Fruit fly (Drosophila melanogaster) whole organism, embryonic: ENCODE measurements around the gene RhoGDI.

Source experiments
- Ada2b ChIP-seq: fragments of 200-800 bp; sonication (Bioruptor generic); IDR thresholded peaks from 2 replicates; pipeline ENCODE4 v1.3.6; 2022; ENCODE audit warnings: missing biosample characterization, missing genetic modification characterization
- Atf6 ChIP-seq: fragments of 200-800 bp; sonication (Bioruptor generic); IDR thresholded peaks from 2 replicates; pipeline ENCODE4 v1.3.6; 2022; ENCODE audit warnings: missing biosample characterization, missing genetic modification characterization
- CG10462 ChIP-seq: fragments of 200-800 bp; sonication (Bioruptor generic); optimal IDR thresholded peaks from 2 replicates; lab custom pipeline; 2016; ENCODE audit warnings: missing biosample characterization, missing genetic modification characterization
- CG10565 ChIP-seq: fragments of 200-800 bp; sonication (Bioruptor generic); optimal IDR thresholded peaks from 3 replicates; lab custom pipeline; 2016; ENCODE audit warnings: missing biosample characterization, mild to moderate bottlenecking, missing genetic modification characterization
- CG10654 ChIP-seq: fragments of 200-800 bp; sonication (Bioruptor generic); optimal IDR thresholded peaks from 2 replicates; lab custom pipeline; 2016; ENCODE audit warnings: missing biosample characterization, missing genetic modification characterization
- CG11560 ChIP-seq: fragments of 200-800 bp; sonication (Bioruptor generic); IDR thresholded peaks from 3 replicates; pipeline ENCODE4 v1.3.6; 2022; ENCODE audit warnings: missing biosample characterization, missing genetic modification characterization
- CG12219 ChIP-seq: fragments of 200-800 bp; sonication (Bioruptor generic); optimal IDR thresholded peaks from 3 replicates; lab custom pipeline; 2018; ENCODE audit warnings: missing biosample characterization, mild to moderate bottlenecking, missing genetic modification characterization
- CG1233 ChIP-seq: fragments of 200-800 bp; sonication (Bioruptor generic); optimal IDR thresholded peaks from 4 replicates; lab custom pipeline; 2018; ENCODE audit warnings: missing biosample characterization, mild to moderate bottlenecking, missing genetic modification characterization
- CG15601 ChIP-seq: fragments of 200-800 bp; sonication (Bioruptor generic); optimal IDR thresholded peaks from 3 replicates; lab custom pipeline; 2019; ENCODE audit warnings: missing biosample characterization, mild to moderate bottlenecking, missing genetic modification characterization, moderate library complexity
- CG16815 ChIP-seq: fragments of 200-800 bp; sonication (Bioruptor generic); optimal IDR thresholded peaks from 3 replicates; lab custom pipeline; 2017; ENCODE audit warnings: missing biosample characterization, mild to moderate bottlenecking, missing genetic modification characterization
- CG16863 ChIP-seq: fragments of 200-800 bp; sonication (Bioruptor generic); optimal IDR thresholded peaks from 3 replicates; lab custom pipeline; 2016; ENCODE audit warnings: missing biosample characterization, missing genetic modification characterization
- CG2712 ChIP-seq: fragments of 200-800 bp; optimal IDR thresholded peaks from 3 replicates; lab custom pipeline; 2019; ENCODE audit warnings: missing biosample characterization, mild to moderate bottlenecking, missing genetic modification characterization, moderate library complexity
- CG30431 ChIP-seq: fragments of 200-800 bp; sonication (Bioruptor generic); optimal IDR thresholded peaks from 2 replicates; lab custom pipeline; 2017; ENCODE audit warnings: missing biosample characterization, missing genetic modification characterization
- CG4282 ChIP-seq: fragments of 200-800 bp; sonication (Bioruptor generic); optimal IDR thresholded peaks from 2 replicates; lab custom pipeline; 2016; ENCODE audit warnings: missing biosample characterization, missing genetic modification characterization
- CG4360 ChIP-seq: fragments of 200-800 bp; sonication (Bioruptor generic); IDR thresholded peaks from 2 replicates; pipeline ENCODE4 v1.3.6; 2022; ENCODE audit warnings: missing biosample characterization, missing genetic modification characterization
- CG6175 ChIP-seq: fragments of 200-800 bp; sonication (Bioruptor generic); IDR thresholded peaks from 3 replicates; pipeline ENCODE4 v1.3.6; 2022; ENCODE audit warnings: missing biosample characterization, missing genetic modification characterization
- CG6272 ChIP-seq: fragments of 200-800 bp; sonication (Bioruptor generic); IDR thresholded peaks from 2 replicates; pipeline ENCODE4 v1.3.6; 2022; ENCODE audit warnings: missing biosample characterization, missing genetic modification characterization
- CG6683 ChIP-seq: fragments of 200-800 bp; sonication (Bioruptor generic); optimal IDR thresholded peaks from 2 replicates; lab custom pipeline; 2017; ENCODE audit warnings: missing biosample characterization, mild to moderate bottlenecking, missing genetic modification characterization, missing genetic modification reagents
- CG6854 ChIP-seq: fragments of 200-800 bp; sonication (Bioruptor generic); optimal IDR thresholded peaks from 3 replicates; lab custom pipeline; 2017; ENCODE audit warnings: missing biosample characterization, mild to moderate bottlenecking, missing genetic modification characterization
- CG7357 ChIP-seq: fragments of 200-800 bp; sonication (Bioruptor generic); IDR thresholded peaks from 3 replicates; pipeline ENCODE4 v1.3.6; 2022; ENCODE audit warnings: missing biosample characterization, missing genetic modification characterization
- Dek ChIP-seq: fragments of 200-800 bp; sonication (Bioruptor generic); optimal IDR thresholded peaks from 3 replicates; lab custom pipeline; 2019; ENCODE audit warnings: missing biosample characterization, mild to moderate bottlenecking, missing genetic modification characterization, moderate library complexity
- Gug ChIP-seq: fragments of 200-800 bp; sonication (Bioruptor generic); IDR thresholded peaks from 4 replicates; pipeline ENCODE4 v1.3.6; 2022; ENCODE audit warnings: missing biosample characterization, missing genetic modification characterization
- H2.0 ChIP-seq: fragments of 200-800 bp; sonication (Bioruptor generic); IDR thresholded peaks from 2 replicates; pipeline ENCODE4 v1.3.6; 2022; ENCODE audit warnings: missing biosample characterization, missing genetic modification characterization
- HLH4C ChIP-seq: fragments of 200-800 bp; sonication (Bioruptor generic); IDR thresholded peaks from 3 replicates; pipeline ENCODE4 v1.3.6; 2022; ENCODE audit warnings: missing biosample characterization, missing genetic modification characterization; ENCODE audit not compliant: partially characterized antibody
- Lhr ChIP-seq: fragments of 200-800 bp; sonication (Bioruptor generic); optimal IDR thresholded peaks from 3 replicates; lab custom pipeline; 2017; ENCODE audit warnings: mild to moderate bottlenecking, missing biosample characterization, missing genetic modification reagents, missing genetic modification characterization
- Mrtf ChIP-seq: fragments of 200-800 bp; sonication (Bioruptor generic); IDR thresholded peaks from 3 replicates; pipeline ENCODE4 v1.3.6; 2022; ENCODE audit warnings: missing biosample characterization, missing genetic modification characterization
- NFAT ChIP-seq: fragments of 200-800 bp; sonication (Bioruptor generic); IDR thresholded peaks from 2 replicates; pipeline ENCODE4 v1.3.6; 2022; ENCODE audit warnings: missing biosample characterization, missing genetic modification characterization
- Stat92E ChIP-seq, 3 experiments: fragments of >200 bp in 2 of 3; fragments of 200-800 bp in 1 of 3; sonication (Bioruptor generic) in 1 of 3; optimal IDR thresholded peaks; 2 replicates each; lab custom pipeline; 2017 to 2019; ENCODE audit warnings: missing biosample characterization in 3 of 3, missing genetic modification characterization in 3 of 3, mild to moderate bottlenecking in 1 of 3, moderate library complexity in 1 of 3
- Vsx1 ChIP-seq: fragments of 200-800 bp; sonication (Bioruptor generic); optimal IDR thresholded peaks from 2 replicates; lab custom pipeline; 2017; ENCODE audit warnings: missing biosample characterization, mild to moderate bottlenecking, missing genetic modification characterization, missing genetic modification reagents
- YL-1 ChIP-seq: fragments of 200-800 bp; sonication (Bioruptor generic); optimal IDR thresholded peaks from 3 replicates; lab custom pipeline; 2017; ENCODE audit warnings: missing biosample characterization, mild to moderate bottlenecking, missing genetic modification characterization
- ash1 ChIP-seq: fragments of 200-800 bp; sonication (Bioruptor generic); optimal IDR thresholded peaks from 2 replicates; lab custom pipeline; 2018; ENCODE audit warnings: missing biosample characterization, mild to moderate bottlenecking, missing genetic modification characterization
- btn ChIP-seq: fragments of 200-800 bp; sonication (Bioruptor generic); optimal IDR thresholded peaks from 2 replicates; lab custom pipeline; 2016; ENCODE audit warnings: missing biosample characterization, missing genetic modification characterization
- caup ChIP-seq: fragments of 200-800 bp; sonication (Bioruptor generic); optimal IDR thresholded peaks from 3 replicates; lab custom pipeline; 2017; ENCODE audit warnings: missing biosample characterization, mild to moderate bottlenecking, missing genetic modification characterization, moderate library complexity; ENCODE audit not compliant: severe bottlenecking
- chn ChIP-seq: fragments of 200-800 bp; sonication (Bioruptor generic); optimal IDR thresholded peaks from 2 replicates; lab custom pipeline; 2016; ENCODE audit warnings: missing biosample characterization, missing genetic modification characterization
- crc ChIP-seq: fragments of 200-800 bp; sonication (Bioruptor generic); optimal IDR thresholded peaks from 2 replicates; lab custom pipeline; 2016; ENCODE audit warnings: missing biosample characterization, missing genetic modification characterization
- disco-r ChIP-seq: fragments of 200-800 bp; sonication (Bioruptor generic); optimal IDR thresholded peaks from 2 replicates; lab custom pipeline; 2016; ENCODE audit warnings: missing biosample characterization, missing genetic modification characterization
- dmrt99B ChIP-seq: fragments of 200-800 bp; sonication (Bioruptor generic); optimal IDR thresholded peaks from 2 replicates; lab custom pipeline; 2018; ENCODE audit warnings: missing biosample characterization, mild to moderate bottlenecking, missing genetic modification characterization, moderate library complexity
- dysf ChIP-seq: fragments of 200-800 bp; sonication (Bioruptor generic); IDR thresholded peaks from 3 replicates; pipeline ENCODE4 v1.3.6; 2022; ENCODE audit warnings: missing biosample characterization, missing genetic modification characterization
- fu2 ChIP-seq: fragments of 200-800 bp; sonication (Bioruptor generic); optimal IDR thresholded peaks from 2 replicates; lab custom pipeline; 2016; ENCODE audit warnings: missing biosample characterization, missing genetic modification characterization
- gsb ChIP-seq: fragments of 200-800 bp; sonication (Bioruptor generic); IDR thresholded peaks from 2 replicates; pipeline ENCODE4 v1.3.6; 2022; ENCODE audit warnings: missing biosample characterization, missing genetic modification characterization
- gt ChIP-seq: fragments of 200-800 bp; sonication (Bioruptor generic); IDR thresholded peaks from 2 replicates; pipeline ENCODE4 v1.3.6; 2022; ENCODE audit warnings: missing biosample characterization, missing genetic modification characterization
- her ChIP-seq: fragments of 200-800 bp; sonication (Bioruptor generic); optimal IDR thresholded peaks from 2 replicates; lab custom pipeline; 2016; ENCODE audit warnings: missing biosample characterization, missing genetic modification characterization
- hth ChIP-seq: fragments of >200 bp; optimal IDR thresholded peaks from 2 replicates; lab custom pipeline; 2017; ENCODE audit warnings: inconsistent platforms
- insv ChIP-seq, 2 experiments: fragments of 200-800 bp; sonication (Bioruptor generic); optimal IDR thresholded peaks; 3 replicates each; lab custom pipeline; 2016 to 2018; ENCODE audit warnings: missing biosample characterization in 2 of 2, missing genetic modification characterization in 2 of 2
- inv ChIP-seq: fragments of 200-800 bp; sonication (Bioruptor generic); IDR thresholded peaks from 2 replicates; pipeline ENCODE4 v1.3.6; 2022; ENCODE audit warnings: missing biosample characterization, missing genetic modification characterization; ENCODE audit not compliant: partially characterized antibody
- jigr1 ChIP-seq: fragments of 200-800 bp; sonication (Bioruptor generic); IDR thresholded peaks from 3 replicates; pipeline ENCODE4 v1.3.6; 2022; ENCODE audit warnings: missing biosample characterization, missing genetic modification characterization
- mam ChIP-seq: fragments of 200-800 bp; sonication (Bioruptor generic); optimal IDR thresholded peaks from 3 replicates; lab custom pipeline; 2016; ENCODE audit warnings: missing biosample characterization, missing genetic modification characterization
- schlank ChIP-seq: fragments of 200-800 bp; sonication (Bioruptor generic); optimal IDR thresholded peaks from 2 replicates; lab custom pipeline; 2018; ENCODE audit warnings: missing biosample characterization, mild to moderate bottlenecking, missing genetic modification characterization
- sr ChIP-seq: fragments of 200-800 bp; sonication (Bioruptor generic); IDR thresholded peaks from 3 replicates; pipeline ENCODE4 v1.3.6; 2022; ENCODE audit warnings: missing biosample characterization, missing genetic modification characterization
- tup ChIP-seq: fragments of 200-800 bp; sonication (Bioruptor generic); optimal IDR thresholded peaks from 2 replicates; lab custom pipeline; 2016; ENCODE audit warnings: missing biosample characterization, mild to moderate bottlenecking, missing genetic modification characterization, moderate library complexity
- wek ChIP-seq: fragments of 200-800 bp; sonication (Bioruptor generic); optimal IDR thresholded peaks from 3 replicates; lab custom pipeline; 2018; ENCODE audit warnings: missing biosample characterization, mild to moderate bottlenecking, missing genetic modification characterization, moderate library complexity
- wor ChIP-seq: fragments of 200-800 bp; sonication (Bioruptor generic); IDR thresholded peaks from 2 replicates; pipeline ENCODE4 v1.3.6; 2022; ENCODE audit warnings: missing biosample characterization, missing genetic modification characterization

Gene RhoGDI

dm6 chr3L:19895556-19895995 lies 33.0 kb upstream of the RhoGDI start (continued):
- TF ChIP-seq NFAT (GFP tag; lab: Robert Waterston, UW) (no peak), CG6272 (GFP tag; lab: Robert Waterston, UW) (no peak), CG16815 (no peak), Ada2b (GFP tag; lab: Robert Waterston, UW) (no peak), CG4360 (GFP tag; lab: Robert Waterston, UW) (peak; percentile 99), wor (GFP tag; lab: Robert Waterston, UW) (no peak), dysf (GFP tag; lab: Robert Waterston, UW) (no peak), wek (no peak), CG12219 (GFP tag; lab: Kevin White, UChicago) (no peak), mam (GFP tag; lab: Kevin White, UChicago) (no peak), jigr1 (GFP tag; lab: Robert Waterston, UW) (no peak), CG15601 (tag; lab: Kevin White, UChicago) (no peak), CG1233 (GFP tag; lab: Kevin White, UChicago) (no peak), CG30431 (no peak), inv (GFP tag; lab: Robert Waterston, UW) (no peak), Vsx1 (GFP tag; lab: Kevin White, UChicago) (no peak), YL-1 (peak; percentile 20), caup (GFP tag; lab: Kevin White, UChicago) (no peak), Atf6 (GFP tag; lab: Robert Waterston, UW) (no peak), dmrt99B (tag; lab: Kevin White, UChicago) (no peak), tup (GFP tag; lab: Kevin White, UChicago) (no peak), fu2 (GFP tag; lab: Kevin White, UChicago) (no peak), CG16863 (GFP tag; lab: Kevin White, UChicago) (no peak), crc (GFP tag; lab: Kevin White, UChicago) (no peak), CG2712 (no peak), ash1 (GFP tag; lab: Kevin White, UChicago) (peak; percentile 1), H2.0 (GFP tag; lab: Robert Waterston, UW) (no peak), CG11560 (tag; lab: Robert Waterston, UW) (no peak), CG7357 (GFP tag; lab: Robert Waterston, UW) (no peak), gsb (GFP tag; lab: Robert Waterston, UW) (no peak), Gug (GFP tag; lab: Robert Waterston, UW) (no peak), CG4282 (no peak), CG6175 (peak; percentile 10; the same call in 1 of the 3 replicates), CG10654 (GFP tag; lab: Kevin White, UChicago) (no peak), Dek (tag; lab: Kevin White, UChicago) (no peak), Stat92E (GFP tag; optimal IDR thresholded peaks at IDR 0.05; lab: Kevin White, UChicago) (no peak), btn (GFP tag; lab: Kevin White, UChicago) (no peak), disco-r (no peak), insv (GFP tag; optimal IDR thresholded peaks at IDR 0.05; lab: Kevin White, UChicago) (peak in 1 of 2 experiments; percentile 5), her (GFP tag; lab: Kevin White, UChicago) (peak; percentile 39), sr (no peak), HLH4C (peak; percentile 42; the same call in 1 of the 3 replicates), CG10462 (GFP tag; lab: Kevin White, UChicago) (no peak), chn (GFP tag; lab: Kevin White, UChicago) (no peak), CG6683 (GFP tag; lab: Kevin White, UChicago) (no peak), schlank (tag; lab: Kevin White, UChicago) (no peak), Mrtf (no peak), gt (GFP tag; lab: Robert Waterston, UW) (no peak), hth (lab: Kevin White, UChicago) (no peak), Lhr (GFP tag; lab: Kevin White, UChicago) (no peak), CG6854 (GFP tag; lab: Kevin White, UChicago) (peak; percentile 18), CG10565 (no peak)
